Worm (Caenorhabditis elegans) whole organism, late embryonic: ENCODE data around the gene W06H8.6.
A peak's percentile ranks its signal among the peaks of the same experiment; 100 is the strongest.

ENCODE experiments used
- C08G9.2 ChIP-seq: sonication (generic microtip); optimal IDR thresholded peaks from 2 replicates; lab custom pipeline; 2016; ENCODE audit warnings: mild to moderate bottlenecking, missing genetic modification characterization, moderate library complexity, missing compliant biosample characterization
- F13H6.1 ChIP-seq: sonication (generic microtip); optimal IDR thresholded peaks from 2 replicates; lab custom pipeline; 2016; ENCODE audit warnings: missing genetic modification characterization, missing compliant biosample characterization
- K02D7.2 ChIP-seq: sonication (generic microtip); optimal IDR thresholded peaks from 2 replicates; lab custom pipeline; 2017; ENCODE audit warnings: mild to moderate bottlenecking, missing genetic modification characterization, missing compliant biosample characterization
- ama-1 ChIP-seq: fragments of 150-350 bp; optimal IDR thresholded peaks from 2 replicates; lab custom pipeline; 2014
- ceh-9 ChIP-seq: sonication (generic microtip); optimal IDR thresholded peaks from 2 replicates; lab custom pipeline; 2016; ENCODE audit warnings: mild to moderate bottlenecking, missing genetic modification characterization, inconsistent platforms, missing compliant biosample characterization
- che-1 ChIP-seq: sonication (generic microtip); optimal IDR thresholded peaks from 2 replicates; lab custom pipeline; 2016; ENCODE audit warnings: mild to moderate bottlenecking, missing genetic modification characterization, missing compliant biosample characterization
- fkh-10 ChIP-seq: fragments of 150-350 bp; optimal IDR thresholded peaks from 2 replicates; lab custom pipeline; 2014; ENCODE audit warnings: missing biosample characterization, missing genetic modification reagents, missing genetic modification characterization
- hlh-15 ChIP-seq: sonication (generic microtip); optimal IDR thresholded peaks from 2 replicates; lab custom pipeline; 2016; ENCODE audit warnings: missing genetic modification characterization, missing compliant biosample characterization
- ttx-3 ChIP-seq: sonication (generic microtip); optimal IDR thresholded peaks from 2 replicates; lab custom pipeline; 2016; ENCODE audit warnings: missing genetic modification reagents, missing genetic modification characterization, missing compliant biosample characterization
- unc-42 ChIP-seq: sonication (generic microtip); optimal IDR thresholded peaks from 2 replicates; lab custom pipeline; 2016; ENCODE audit warnings: missing genotype, missing genetic modification characterization, missing compliant biosample characterization

- no peak for TF ChIP-seq K02D7.2 (tag; lab: Kevin White, UChicago)
- TF ChIP-seq ceh-9 (tag; lab: Kevin White, UChicago) = no peak
- TF ChIP-seq C08G9.2 (tag; lab: Kevin White, UChicago) = no peak
- TF ChIP-seq fkh-10 (GFP tag; lab: Kevin White, UChicago) = no peak
- TF ChIP-seq hlh-15 (tag; lab: Kevin White, UChicago) = no peak
- no peak for TF ChIP-seq ttx-3
- no peak for TF ChIP-seq che-1 (tag; lab: Kevin White, UChicago)
- TF ChIP-seq ama-1 (lab: Kevin White, UChicago) = no peak
- TF ChIP-seq F13H6.1 (tag; lab: Kevin White, UChicago) = no peak
- peak; percentile 62 for TF ChIP-seq unc-42 (tag; lab: Kevin White, UChicago)
Measured at ce11 chrV:6268526-6268925, 41.7 kb upstream of the W06H8.6 start.
